Fruit fly (Drosophila melanogaster): ENCODE results near the gene GstD2.

The GstD2 gene

DNA sequence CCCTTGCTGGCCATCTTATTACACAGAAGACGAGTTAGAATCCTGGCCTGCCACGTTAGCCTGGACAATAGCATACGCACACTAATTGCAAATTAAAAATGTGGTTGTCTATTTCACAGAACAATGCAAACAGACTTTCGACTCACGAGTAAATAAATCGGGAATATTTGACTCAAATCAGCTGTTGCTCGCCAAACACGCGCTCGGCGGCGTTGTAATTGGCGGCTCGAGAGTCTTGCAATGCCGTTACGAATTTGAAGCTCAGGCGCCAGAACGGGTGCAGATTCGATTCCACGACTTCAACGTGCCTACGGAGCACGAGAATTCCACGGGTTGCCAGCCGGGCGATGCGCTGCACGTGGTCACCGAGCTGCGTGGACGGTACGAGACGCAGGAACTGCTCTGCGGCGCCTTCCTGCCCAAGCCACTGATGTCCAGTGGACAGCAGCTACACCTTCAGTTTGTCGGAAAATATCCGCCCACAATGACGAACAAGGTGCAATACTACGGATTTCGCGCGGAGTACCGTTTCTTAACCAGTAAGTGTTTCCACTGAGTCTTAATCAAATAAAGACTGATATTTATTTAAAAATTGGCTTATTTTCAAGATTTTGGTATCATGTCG is 30.0 kb downstream of the GstD2 start, which contains the start of gene DNAlig3 (continued):
- TF ChIP-seq dpn (GFP tag; optimal IDR thresholded peaks at IDR 0.05) (no peak), CG17328 (GFP tag; IDR thresholded peaks at IDR 0.05) (no peak), zen (tag; optimal IDR thresholded peaks at IDR 0.05) (peak; percentile 17), dimm (GFP tag; IDR thresholded peaks at IDR 0.05) (no peak), CG1529 (GFP tag; optimal IDR thresholded peaks at IDR 0.05) (no peak), CTCF (GFP tag; optimal IDR thresholded peaks at IDR 0.05) (peak; percentile 45)

DNA sequence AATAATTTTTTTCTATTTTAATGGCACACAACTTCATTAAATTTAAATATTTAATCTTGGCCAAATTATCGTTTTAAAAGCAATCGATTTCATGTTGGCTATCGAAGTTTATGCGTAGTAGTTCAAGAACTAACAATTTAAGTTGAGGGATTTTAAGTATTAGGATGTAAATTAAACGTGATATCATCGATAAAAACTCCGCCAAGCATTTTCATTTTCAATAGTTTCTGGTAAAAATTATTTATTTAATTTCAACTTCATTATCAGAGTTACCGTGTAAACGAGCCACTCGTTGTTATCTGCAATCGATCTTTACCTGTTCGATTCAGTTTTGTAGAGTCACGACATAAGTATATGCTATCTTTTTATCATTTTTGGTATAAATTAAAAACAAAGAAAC is 31.2 kb downstream of the GstD2 start:
- peak; percentile 98 for TF ChIP-seq Spps (tag; optimal IDR thresholded peaks at IDR 0.05)
- peak; percentile 96 for TF ChIP-seq H2.0 (GFP tag; IDR thresholded peaks at IDR 0.05)
- peak; percentile 86 for TF ChIP-seq Optix (GFP tag; IDR thresholded peaks at IDR 0.05)
- peak; percentile 36 for TF ChIP-seq Kr (GFP tag; optimal IDR thresholded peaks at IDR 0.05)
- TF ChIP-seq amos (GFP tag; IDR thresholded peaks at IDR 0.05; ENCODE audit: partially characterized antibody), result no peak
- peak; percentile 83 for TF ChIP-seq sr (GFP tag; IDR thresholded peaks at IDR 0.05)
- TF ChIP-seq odd (GFP tag; optimal IDR thresholded peaks at IDR 0.05), result peak; percentile 96
- peak; percentile 91 for TF ChIP-seq Dip3 (GFP tag; optimal IDR thresholded peaks at IDR 0.05)
- TF ChIP-seq disco-r (GFP tag; optimal IDR thresholded peaks at IDR 0.05), result peak; percentile 86
- peak; percentile 22 to 79 for TF ChIP-seq insv (GFP tag; optimal IDR thresholded peaks at IDR 0.05)
- peak; percentile 97 for TF ChIP-seq Xbp1 (GFP tag; optimal IDR thresholded peaks at IDR 0.05)
- peak; percentile 98 for TF ChIP-seq Asciz (GFP tag; optimal IDR thresholded peaks at IDR 0.05)
- TF ChIP-seq CG7357 (GFP tag; IDR thresholded peaks at IDR 0.05), result peak; percentile 69
- peak; percentile 98 for TF ChIP-seq CG10565 (GFP tag; optimal IDR thresholded peaks at IDR 0.05)
- no peak for TF ChIP-seq CG42726 (GFP tag; IDR thresholded peaks at IDR 0.05; ENCODE audit: partially characterized antibody)
- TF ChIP-seq Tbp (GFP tag; optimal IDR thresholded peaks at IDR 0.05), result no peak
- TF ChIP-seq sisA (GFP tag; IDR thresholded peaks at IDR 0.05), result peak; percentile 89
- TF ChIP-seq Opbp (GFP tag; IDR thresholded peaks at IDR 0.05; ENCODE audit: partially characterized antibody), result no peak
- TF ChIP-seq fd102C (GFP tag; optimal IDR thresholded peaks at IDR 0.05), result peak; percentile 92
- TF ChIP-seq nmo (GFP tag; optimal IDR thresholded peaks at IDR 0.05), result peak; percentile 99
- no peak for TF ChIP-seq Doc2 (GFP tag; IDR thresholded peaks at IDR 0.05)
- peak; percentile 97 for TF ChIP-seq Rfx (GFP tag; IDR thresholded peaks at IDR 0.05)
- TF ChIP-seq onecut (GFP tag; IDR thresholded peaks at IDR 0.05), result peak; percentile 97
- TF ChIP-seq cas (GFP tag; IDR thresholded peaks at IDR 0.05), result peak; percentile 89
- TF ChIP-seq Ssrp (tag; optimal IDR thresholded peaks at IDR 0.05), result peak; percentile 98
- peak; percentile 100 for TF ChIP-seq CG12071 (GFP tag; optimal IDR thresholded peaks at IDR 0.05)
- peak; percentile 91 for TF ChIP-seq CG5180 (GFP tag; optimal IDR thresholded peaks at IDR 0.05)
- TF ChIP-seq run (tag; optimal IDR thresholded peaks at IDR 0.05), result peak; percentile 95
- peak; percentile 90 for TF ChIP-seq Ets97D (GFP tag; optimal IDR thresholded peaks at IDR 0.05)
- peak; percentile 98 for TF ChIP-seq salm (tag; optimal IDR thresholded peaks at IDR 0.05)
- peak; percentile 94 for TF ChIP-seq CG12744 (GFP tag; optimal IDR thresholded peaks at IDR 0.05)
- TF ChIP-seq CG4360 (GFP tag; IDR thresholded peaks at IDR 0.05), result peak; percentile 82
- peak; percentile 93 for TF ChIP-seq jing (GFP tag; optimal IDR thresholded peaks at IDR 0.05)
- TF ChIP-seq bbx (GFP tag; IDR thresholded peaks at IDR 0.05; ENCODE audit: partially characterized antibody), result no peak
- peak; percentile 97 for TF ChIP-seq CG4328 (GFP tag; optimal IDR thresholded peaks at IDR 0.05)
- TF ChIP-seq GATAe (GFP tag; conservative IDR thresholded peaks at IDR 0.05), result peak; percentile 72; the same call in 1 of the 2 replicates
- no peak for TF ChIP-seq hth (optimal IDR thresholded peaks at IDR 0.05)
- peak; percentile 75 for TF ChIP-seq luna (GFP tag; optimal IDR thresholded peaks at IDR 0.05)
- peak; percentile 100 for TF ChIP-seq dmrt99B (tag; optimal IDR thresholded peaks at IDR 0.05)
- peak; percentile 80 for TF ChIP-seq p53 (GFP tag; optimal IDR thresholded peaks at IDR 0.05)
- TF ChIP-seq CG12391 (tag; optimal IDR thresholded peaks at IDR 0.05), result peak; percentile 99
- TF ChIP-seq Adf1 (GFP tag; IDR thresholded peaks at IDR 0.05), result peak; percentile 77
- peak; percentile 92 for TF ChIP-seq exex (tag; optimal IDR thresholded peaks at IDR 0.05)
- no peak for TF ChIP-seq eve (GFP tag; optimal IDR thresholded peaks at IDR 0.05)

Measured in whole organism, embryonic.